Worm (Caenorhabditis elegans) whole organism, L2 larva: ENCODE measurements around the gene tps-1.

Experiments
- C34F6.9 ChIP-seq: fragments of 150-350 bp; optimal IDR thresholded peaks from 2 replicates; lab custom pipeline; 2014; ENCODE audit warnings: missing biosample characterization, missing genetic modification characterization
- F13H6.1 ChIP-seq: sonication (generic microtip); optimal IDR thresholded peaks from 2 replicates; lab custom pipeline; 2016; ENCODE audit warnings: missing genetic modification characterization, missing compliant biosample characterization
- ZK546.5 ChIP-seq: sonication (generic microtip); optimal IDR thresholded peaks from 2 replicates; lab custom pipeline; 2017; ENCODE audit warnings: missing biosample characterization, missing genetic modification characterization
- alr-1 ChIP-seq: fragments of 150-350 bp; optimal IDR thresholded peaks from 2 replicates; lab custom pipeline; 2014; ENCODE audit warnings: missing biosample characterization, missing genetic modification characterization
- aly-2 ChIP-seq: fragments of 150-350 bp; optimal IDR thresholded peaks from 2 replicates; lab custom pipeline; 2014; ENCODE audit warnings: missing biosample characterization, missing genetic modification characterization
- ama-1 ChIP-seq: fragments of 150-350 bp; optimal IDR thresholded peaks from 2 replicates; lab custom pipeline; 2018; ENCODE audit warnings: inconsistent platforms
- blmp-1 ChIP-seq: sonication (generic microtip); optimal IDR thresholded peaks from 2 replicates; lab custom pipeline; 2017; ENCODE audit warnings: missing genetic modification characterization, mild to moderate bottlenecking, missing compliant biosample characterization, antibody characterized with exemption, moderate library complexity; ENCODE audit not compliant: insufficient read depth
- ceh-16 ChIP-seq: fragments of 150-350 bp; optimal IDR thresholded peaks from 2 replicates; lab custom pipeline; 2014; ENCODE audit warnings: missing biosample characterization, missing genetic modification characterization
- crh-2 ChIP-seq: sonication (generic microtip); optimal IDR thresholded peaks from 2 replicates; lab custom pipeline; 2017; ENCODE audit warnings: missing biosample characterization, missing genetic modification characterization
- dmd-4 ChIP-seq: sonication (generic microtip); optimal IDR thresholded peaks from 2 replicates; lab custom pipeline; 2017; ENCODE audit warnings: missing biosample characterization, missing genetic modification characterization
- egl-27 ChIP-seq: sonication (generic microtip); optimal IDR thresholded peaks from 3 replicates; lab custom pipeline; 2017; ENCODE audit warnings: missing biosample characterization, missing genetic modification reagents, missing genetic modification characterization
- elt-1 ChIP-seq: fragments of 150-350 bp; optimal IDR thresholded peaks from 2 replicates; lab custom pipeline; 2014; ENCODE audit warnings: missing biosample characterization, missing genetic modification characterization
- elt-3 ChIP-seq: sonication (generic microtip); optimal IDR thresholded peaks from 2 replicates; lab custom pipeline; 2017; ENCODE audit warnings: missing biosample characterization, missing genetic modification characterization
- fos-1 ChIP-seq: fragments of 150-350 bp; optimal IDR thresholded peaks from 2 replicates; lab custom pipeline; 2014; ENCODE audit warnings: missing biosample characterization, missing genetic modification characterization
- lin-11 ChIP-seq: fragments of 150-350 bp; sonication (generic microtip); optimal IDR thresholded peaks from 2 replicates; lab custom pipeline; 2014; ENCODE audit warnings: missing biosample characterization, missing genetic modification characterization, inconsistent platforms, mixed read lengths
- lin-39 ChIP-seq: fragments of 150-350 bp; optimal IDR thresholded peaks from 2 replicates; lab custom pipeline; 2014; ENCODE audit warnings: missing biosample characterization, missing genetic modification reagents, missing genetic modification characterization
- lsy-2 ChIP-seq, 2 experiments: fragments of 150-350 bp in 1 of 2; sonication (generic microtip) in 1 of 2; optimal IDR thresholded peaks; 2 replicates each; lab custom pipeline; 2014 to 2017; ENCODE audit warnings: missing biosample characterization in 2 of 2, missing genetic modification characterization in 2 of 2
- mbf-1 ChIP-seq: sonication (generic microtip); optimal IDR thresholded peaks from 2 replicates; lab custom pipeline; 2017; ENCODE audit warnings: missing biosample characterization, missing genetic modification characterization
- nhr-10 ChIP-seq: sonication (generic microtip); optimal IDR thresholded peaks from 2 replicates; lab custom pipeline; 2017; ENCODE audit warnings: missing biosample characterization, missing genetic modification characterization
- nhr-11 ChIP-seq: fragments of 150-350 bp; optimal IDR thresholded peaks from 2 replicates; lab custom pipeline; 2014; ENCODE audit warnings: missing biosample characterization, missing genetic modification characterization
- nhr-129 ChIP-seq: fragments of 150-350 bp; optimal IDR thresholded peaks from 2 replicates; lab custom pipeline; 2014; ENCODE audit warnings: missing biosample characterization, missing genetic modification characterization
- nhr-25 ChIP-seq: fragments of 150-350 bp; sonication (generic microtip); optimal IDR thresholded peaks from 3 replicates; lab custom pipeline; 2014; ENCODE audit warnings: missing biosample characterization, missing genetic modification characterization
- nhr-6 ChIP-seq: fragments of 150-350 bp; optimal IDR thresholded peaks from 2 replicates; lab custom pipeline; 2014; ENCODE audit warnings: missing biosample characterization, missing genetic modification characterization
- nhr-77 ChIP-seq: fragments of 150-350 bp; optimal IDR thresholded peaks from 2 replicates; lab custom pipeline; 2014; ENCODE audit warnings: missing biosample characterization, missing genetic modification characterization
- peb-1 ChIP-seq: fragments of 150-350 bp; optimal IDR thresholded peaks from 2 replicates; lab custom pipeline; 2014; ENCODE audit warnings: missing biosample characterization, missing genetic modification characterization
- sem-4 ChIP-seq: fragments of 150-350 bp; optimal IDR thresholded peaks from 2 replicates; lab custom pipeline; 2014; ENCODE audit warnings: missing biosample characterization, missing genetic modification reagents, missing genetic modification characterization
- sma-3 ChIP-seq: sonication (generic microtip); optimal IDR thresholded peaks from 2 replicates; lab custom pipeline; 2016; ENCODE audit warnings: missing genetic modification reagents, missing genetic modification characterization, missing compliant biosample characterization
- sma-9 ChIP-seq, 2 experiments: fragments of 150-350 bp in 1 of 2; sonication (generic microtip) in 1 of 2; optimal IDR thresholded peaks; 2 replicates each; lab custom pipeline; 2014 to 2016; ENCODE audit warnings: missing genetic modification characterization in 2 of 2, mild to moderate bottlenecking in 1 of 2, missing biosample characterization in 1 of 2, missing compliant biosample characterization in 1 of 2, missing genetic modification reagents in 1 of 2, moderate library complexity in 1 of 2
- unc-39 ChIP-seq: fragments of 150-350 bp; optimal IDR thresholded peaks from 2 replicates; lab custom pipeline; 2014; ENCODE audit warnings: missing biosample characterization, missing genetic modification characterization
- unc-55 ChIP-seq: fragments of 150-350 bp; sonication (generic microtip); optimal IDR thresholded peaks from 3 replicates; lab custom pipeline; 2014; ENCODE audit warnings: missing biosample characterization, missing genetic modification reagents, missing genetic modification characterization
- zag-1 ChIP-seq: fragments of 150-350 bp; optimal IDR thresholded peaks from 2 replicates; lab custom pipeline; 2014; ENCODE audit warnings: missing biosample characterization, missing genetic modification characterization
- ztf-11 ChIP-seq: sonication (generic microtip); optimal IDR thresholded peaks from 2 replicates; lab custom pipeline; 2017; ENCODE audit warnings: missing biosample characterization, missing genetic modification characterization

tps-1 gene

DNA sequence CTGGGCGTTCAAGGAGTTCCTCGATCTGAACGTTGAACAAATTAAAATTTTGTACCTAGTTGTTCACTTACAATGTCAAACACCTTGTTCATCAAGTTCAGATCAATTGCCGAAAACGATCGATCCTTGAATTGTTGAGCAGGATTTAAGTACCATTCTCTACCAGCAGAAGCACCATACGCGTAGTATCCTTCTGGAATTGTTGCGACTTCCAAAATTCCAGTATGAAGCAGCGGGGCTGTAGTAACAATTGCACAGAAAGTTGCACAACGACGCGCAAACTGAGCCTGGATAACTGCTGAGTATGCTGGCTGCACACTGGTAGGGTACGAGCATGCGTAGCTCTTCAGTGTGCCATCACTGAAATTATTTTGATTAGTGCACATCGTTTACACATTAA, 5.9 kb downstream of the tps-1 start:
- no peak for TF ChIP-seq peb-1 (tag; lab: Kevin White, UChicago)
- TF ChIP-seq sma-9 (GFP tag; optimal IDR thresholded peaks at IDR 0.05; lab: Kevin White, UChicago): no peak
- no peak for TF ChIP-seq sma-9 (tag; optimal IDR thresholded peaks at IDR 0.05; lab: Kevin White, UChicago)

DNA sequence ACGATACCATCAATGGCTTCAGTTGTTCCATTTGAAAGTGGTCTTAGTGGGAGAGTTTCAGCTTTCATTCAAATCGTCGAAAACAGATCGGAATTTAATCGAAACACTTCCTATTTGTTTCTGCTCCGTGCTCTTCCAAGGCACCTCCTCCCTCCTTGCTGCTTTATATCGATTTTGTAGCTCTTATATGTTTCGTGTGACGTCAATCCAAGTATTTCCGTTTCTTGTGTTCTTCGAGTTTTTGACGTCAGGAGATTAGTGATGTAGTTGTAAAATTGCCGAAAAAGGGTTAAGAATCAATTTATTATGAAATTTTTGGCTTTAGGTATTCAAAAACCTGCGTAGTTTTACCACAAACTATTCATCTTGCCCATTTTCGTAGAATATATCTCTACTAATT, 7.7 kb downstream of the tps-1 start, which contains the start of gene ZK54.3:
ZK54.3 (minus strand) TSS at position 391 of the 400 bp plus-strand sequence.
- TF ChIP-seq lin-39 (tag; lab: Kevin White, UChicago): no peak
- peak; percentile 63 for TF ChIP-seq sma-9 (GFP tag; optimal IDR thresholded peaks at IDR 0.05; lab: Kevin White, UChicago)
- TF ChIP-seq sma-9 (tag; optimal IDR thresholded peaks at IDR 0.05; lab: Kevin White, UChicago): no peak
- no peak for TF ChIP-seq nhr-77 (tag; lab: Kevin White, UChicago)
- no peak for TF ChIP-seq fos-1 (tag; lab: Kevin White, UChicago)
- peak; percentile 43 for TF ChIP-seq crh-2
- TF ChIP-seq ZK546.5 (tag; lab: Kevin White, UChicago): no peak
- TF ChIP-seq dmd-4 (tag; lab: Kevin White, UChicago): no peak
- no peak for TF ChIP-seq nhr-11 (tag; lab: Kevin White, UChicago)
- peak; percentile 56 for TF ChIP-seq C34F6.9
- TF ChIP-seq ama-1 (lab: Kevin White, UChicago): no peak
- peak in 1 of 2 experiments; percentile 49 for TF ChIP-seq lsy-2 (tag; optimal IDR thresholded peaks at IDR 0.05; lab: Kevin White, UChicago)
- no peak for TF ChIP-seq sma-3 (GFP tag; lab: Kevin White, UChicago)
- TF ChIP-seq unc-55 (GFP tag; lab: Kevin White, UChicago): peak; percentile 93
- TF ChIP-seq, all 48 proteins: peak for 5

DNA sequence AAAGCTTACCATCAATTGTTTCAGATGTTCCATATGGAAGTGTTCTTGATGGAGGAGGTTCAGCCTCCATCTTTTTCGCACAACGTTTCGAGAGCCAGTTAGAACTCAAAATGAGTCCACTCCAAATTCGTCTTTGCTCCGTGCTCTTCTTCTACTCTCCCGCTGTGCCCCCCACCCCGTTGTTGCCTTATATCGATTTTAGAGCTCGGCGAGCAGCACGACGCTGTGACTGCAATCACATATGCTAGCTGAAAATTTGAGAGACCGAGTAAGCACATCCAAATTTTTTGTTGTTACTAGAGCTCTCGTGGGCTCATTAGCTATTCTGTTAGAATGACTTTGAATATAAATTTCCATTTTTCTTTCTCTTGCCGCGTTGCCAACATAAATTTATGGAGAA, 9.5 kb downstream of the tps-1 start, which contains the start of gene slc-17.1:
slc-17.1 (minus strand) TSS at position 101 of the 400 bp plus-strand sequence.
- TF ChIP-seq unc-55 (GFP tag; lab: Kevin White, UChicago): peak; percentile 2
- TF ChIP-seq zag-1: no peak

DNA sequence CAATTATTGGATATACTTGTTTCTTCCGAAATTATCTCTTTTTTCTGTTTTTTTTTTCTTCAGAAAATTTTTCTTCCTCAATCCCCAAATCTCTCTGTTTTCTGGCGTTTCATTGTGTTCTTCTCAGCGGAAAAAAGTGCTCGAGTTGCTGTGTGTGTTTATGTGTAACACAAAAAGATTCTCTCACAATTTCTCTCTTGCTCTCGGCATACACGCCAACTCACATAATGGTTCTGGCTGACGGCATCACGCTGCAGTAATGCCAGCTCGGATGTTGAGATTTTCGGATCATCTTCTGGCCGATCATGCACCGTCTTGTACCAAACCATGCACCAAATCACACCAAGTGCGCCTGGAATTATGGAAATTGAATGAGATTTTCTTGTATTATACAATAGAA, 12.4 kb downstream of the tps-1 start:
- TF ChIP-seq ceh-16 (tag; lab: Kevin White, UChicago): no peak
- no peak for TF ChIP-seq aly-2 (tag; lab: Kevin White, UChicago)
- no peak for TF ChIP-seq nhr-10 (tag; lab: Kevin White, UChicago)
- no peak for TF ChIP-seq ZK546.5 (tag; lab: Kevin White, UChicago)
- TF ChIP-seq nhr-6: no peak
- peak; percentile 40 for TF ChIP-seq nhr-129
- no peak for TF ChIP-seq elt-3 (tag; lab: Kevin White, UChicago)
- no peak for TF ChIP-seq crh-2
- no peak for TF ChIP-seq mbf-1 (tag; lab: Kevin White, UChicago)
- peak; percentile 21 for TF ChIP-seq C34F6.9
- no peak for TF ChIP-seq ztf-11 (tag; lab: Kevin White, UChicago)
- no peak for TF ChIP-seq nhr-77 (tag; lab: Kevin White, UChicago)
- TF ChIP-seq nhr-25 (tag; lab: Kevin White, UChicago): no peak
- TF ChIP-seq dmd-4 (tag; lab: Kevin White, UChicago): no peak
- no peak for TF ChIP-seq lin-11 (tag; lab: Kevin White, UChicago)

DNA sequence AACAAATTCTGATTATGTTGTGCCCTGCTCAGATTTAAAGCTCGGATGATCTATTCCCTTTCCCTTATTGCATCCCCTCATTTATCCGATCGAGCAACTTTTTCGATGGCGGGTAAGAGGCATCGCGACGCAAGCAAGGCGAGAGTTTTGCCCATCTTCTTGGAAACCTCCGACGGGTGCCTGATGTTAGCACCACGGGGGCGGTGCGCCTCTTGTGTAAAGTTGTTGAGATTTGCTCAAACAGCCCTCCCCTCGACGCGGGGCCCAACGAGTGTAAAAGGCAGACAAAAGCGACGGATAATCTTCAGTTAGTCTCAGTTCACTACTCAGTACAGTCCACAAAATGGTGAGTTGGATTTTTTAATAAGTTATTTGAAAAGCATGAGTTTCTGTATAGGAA, 15.4 kb downstream of the tps-1 start, which contains the start of gene mlc-1:
mlc-1 (plus strand) TSS at position 324 of the 400 bp plus-strand sequence.
- TF ChIP-seq sem-4 (tag; lab: Kevin White, UChicago): no peak
- no peak for TF ChIP-seq mbf-1 (tag; lab: Kevin White, UChicago)
- TF ChIP-seq elt-1 (tag; lab: Kevin White, UChicago): no peak
- no peak for TF ChIP-seq alr-1
- TF ChIP-seq dmd-4 (tag; lab: Kevin White, UChicago): no peak
- TF ChIP-seq unc-39: no peak
- no peak for TF ChIP-seq egl-27 (tag; lab: Kevin White, UChicago)
- no peak for TF ChIP-seq fos-1 (tag; lab: Kevin White, UChicago)
- peak; percentile 54 for TF ChIP-seq F13H6.1 (tag; lab: Kevin White, UChicago)
- peak; percentile 39 for TF ChIP-seq sma-9 (GFP tag; optimal IDR thresholded peaks at IDR 0.05; lab: Kevin White, UChicago)
- no peak for TF ChIP-seq sma-9 (tag; optimal IDR thresholded peaks at IDR 0.05; lab: Kevin White, UChicago)
- no peak for TF ChIP-seq C34F6.9
- no peak for TF ChIP-seq nhr-10 (tag; lab: Kevin White, UChicago)
- TF ChIP-seq lin-39 (tag; lab: Kevin White, UChicago): no peak
- TF ChIP-seq unc-55 (GFP tag; lab: Kevin White, UChicago): no peak
- TF ChIP-seq blmp-1: no peak
- peak; percentile 18 for TF ChIP-seq nhr-129
